Worm (Caenorhabditis elegans) whole organism, midembryonic: ENCODE measurements around the gene pgp-3.

Experiments used
- cog-1 ChIP-seq: sonication (generic microtip); optimal IDR thresholded peaks from 2 replicates; lab custom pipeline; 2016; ENCODE audit warnings: missing genetic modification characterization, missing compliant biosample characterization
- flt-1 ChIP-seq: fragments of 200-800 bp; sonication (Bioruptor generic); IDR thresholded peaks from 2 replicates; pipeline ENCODE4 v1.3.6; 2022; ENCODE audit warnings: missing genetic modification characterization, missing compliant biosample characterization
- klf-2 ChIP-seq: fragments of 200-800 bp; sonication (Bioruptor generic); conservative IDR thresholded peaks from 2 replicates; pipeline ENCODE4 v1.3.6; 2022; ENCODE audit warnings: missing genetic modification reagents, missing genetic modification characterization, missing compliant biosample characterization
- med-1 ChIP-seq: sonication (generic microtip); optimal IDR thresholded peaks from 2 replicates; lab custom pipeline; 2017; ENCODE audit warnings: missing genetic modification characterization, mild to moderate bottlenecking, missing compliant biosample characterization, antibody characterized with exemption, missing genetic modification reagents; ENCODE audit not compliant: insufficient read depth
- ztf-23 ChIP-seq: fragments of 200-800 bp; sonication (Bioruptor generic); IDR thresholded peaks from 2 replicates; pipeline ENCODE4 v1.3.6; 2022; ENCODE audit warnings: missing genetic modification reagents, missing genetic modification characterization, missing compliant biosample characterization
- ztf-29 ChIP-seq: fragments of 200-800 bp; sonication (Bioruptor generic); IDR thresholded peaks from 2 replicates; pipeline ENCODE4 v1.3.6; 2022; ENCODE audit warnings: missing genetic modification reagents, missing genetic modification characterization, missing compliant biosample characterization

ce11 chrX:11364914-11365313 lies 13.0 kb downstream of the pgp-3 start:
- TF ChIP-seq ztf-23 (GFP tag; lab: Robert Waterston, UW) (no peak), ztf-29 (GFP tag; lab: Robert Waterston, UW) (no peak), klf-2 (GFP tag; lab: Robert Waterston, UW) (no peak), cog-1 (tag; lab: Kevin White, UChicago) (no peak), med-1 (GFP tag; lab: Kevin White, UChicago) (no peak), flt-1 (GFP tag; lab: Robert Waterston, UW) (no peak)
